Worm (Caenorhabditis elegans) whole organism, L3 larva: ENCODE data around the gene R09F10.5.

Source experiments
- aly-2 ChIP-seq: fragments of 150-350 bp; optimal IDR thresholded peaks from 2 replicates; lab custom pipeline; 2014; ENCODE audit warnings: missing biosample characterization, missing genetic modification characterization
- ama-1 ChIP-seq: fragments of 150-350 bp; optimal IDR thresholded peaks from 2 replicates; lab custom pipeline; 2018
- ceh-16 ChIP-seq: sonication (generic microtip); optimal IDR thresholded peaks from 2 replicates; lab custom pipeline; 2017; ENCODE audit warnings: missing biosample characterization, missing genetic modification characterization
- ceh-28 ChIP-seq: fragments of 150-350 bp; optimal IDR thresholded peaks from 2 replicates; lab custom pipeline; 2014; ENCODE audit warnings: missing biosample characterization, missing genetic modification reagents, missing genetic modification characterization
- ceh-82 ChIP-seq: fragments of 150-350 bp; optimal IDR thresholded peaks from 2 replicates; lab custom pipeline; 2014; ENCODE audit warnings: missing biosample characterization, missing genetic modification characterization
- ceh-9 ChIP-seq: sonication (generic microtip); optimal IDR thresholded peaks from 2 replicates; lab custom pipeline; 2018; ENCODE audit warnings: missing biosample characterization, missing genetic modification characterization
- daf-12 ChIP-seq: fragments of 150-350 bp; optimal IDR thresholded peaks from 2 replicates; lab custom pipeline; 2014; ENCODE audit warnings: missing biosample characterization, missing genetic modification reagents, missing genetic modification characterization
- egl-5 ChIP-seq: fragments of 150-350 bp; optimal IDR thresholded peaks from 2 replicates; lab custom pipeline; 2017; ENCODE audit warnings: missing biosample characterization, missing genetic modification reagents, missing genetic modification characterization, inconsistent platforms
- elt-1 ChIP-seq: fragments of 150-350 bp; optimal IDR thresholded peaks from 2 replicates; lab custom pipeline; 2014; ENCODE audit warnings: missing biosample characterization, missing genetic modification characterization
- elt-2 ChIP-seq: sonication (generic microtip); optimal IDR thresholded peaks from 2 replicates; lab custom pipeline; 2016; ENCODE audit warnings: missing genetic modification reagents, mild to moderate bottlenecking, missing genetic modification characterization, missing compliant biosample characterization
- fkh-10 ChIP-seq: sonication (generic microtip); optimal IDR thresholded peaks from 2 replicates; lab custom pipeline; 2017; ENCODE audit warnings: missing biosample characterization, missing genetic modification reagents, missing genetic modification characterization
- fkh-2 ChIP-seq: fragments of 150-350 bp; optimal IDR thresholded peaks from 2 replicates; lab custom pipeline; 2014; ENCODE audit warnings: missing biosample characterization, missing genetic modification reagents, missing genetic modification characterization
- fos-1 ChIP-seq: fragments of 150-350 bp; optimal IDR thresholded peaks from 2 replicates; lab custom pipeline; 2014; ENCODE audit warnings: missing biosample characterization, missing genetic modification characterization
- hmg-11 ChIP-seq: sonication (generic microtip); optimal IDR thresholded peaks from 2 replicates; lab custom pipeline; 2016; ENCODE audit warnings: missing genetic modification characterization, missing compliant biosample characterization
- jun-1 ChIP-seq: fragments of 150-350 bp; optimal IDR thresholded peaks from 2 replicates; lab custom pipeline; 2014; ENCODE audit warnings: missing biosample characterization, missing genetic modification reagents, missing genetic modification characterization
- lin-15B ChIP-seq: fragments of 150-350 bp; optimal IDR thresholded peaks from 2 replicates; lab custom pipeline; 2014; ENCODE audit warnings: missing biosample characterization, missing genetic modification characterization
- lin-39 ChIP-seq: fragments of 150-350 bp; optimal IDR thresholded peaks from 2 replicates; lab custom pipeline; 2018; ENCODE audit warnings: missing biosample characterization, missing genetic modification reagents, missing genetic modification characterization
- lsy-12 ChIP-seq: sonication (generic microtip); optimal IDR thresholded peaks from 2 replicates; lab custom pipeline; 2016; ENCODE audit warnings: mild to moderate bottlenecking, missing genetic modification characterization, missing compliant biosample characterization
- mml-1 ChIP-seq: fragments of 150-350 bp; sonication (generic microtip); optimal IDR thresholded peaks from 3 replicates; lab custom pipeline; 2014; ENCODE audit warnings: missing biosample characterization, missing genetic modification characterization
- nfya-1 ChIP-seq: sonication (generic microtip); optimal IDR thresholded peaks from 2 replicates; lab custom pipeline; 2017; ENCODE audit warnings: missing genetic modification characterization, mild to moderate bottlenecking, missing compliant biosample characterization, antibody characterized with exemption, moderate library complexity; ENCODE audit not compliant: insufficient read depth
- nhr-11 ChIP-seq: fragments of 150-350 bp; optimal IDR thresholded peaks from 2 replicates; lab custom pipeline; 2014; ENCODE audit warnings: missing biosample characterization, missing genetic modification characterization
- nhr-12 ChIP-seq: fragments of 150-350 bp; optimal IDR thresholded peaks from 2 replicates; lab custom pipeline; 2014; ENCODE audit warnings: missing biosample characterization, missing genetic modification characterization
- nhr-23 ChIP-seq: fragments of 150-350 bp; optimal IDR thresholded peaks from 2 replicates; lab custom pipeline; 2014; ENCODE audit warnings: missing biosample characterization, missing genetic modification reagents, missing genetic modification characterization
- nhr-237 ChIP-seq: fragments of 150-350 bp; optimal IDR thresholded peaks from 2 replicates; lab custom pipeline; 2014; ENCODE audit warnings: missing biosample characterization, missing genetic modification characterization
- nhr-25 ChIP-seq: sonication (generic microtip); optimal IDR thresholded peaks from 2 replicates; lab custom pipeline; 2017; ENCODE audit warnings: missing biosample characterization, missing genetic modification characterization
- nhr-43 ChIP-seq: sonication (generic microtip); optimal IDR thresholded peaks from 2 replicates; lab custom pipeline; 2016; ENCODE audit warnings: mild to moderate bottlenecking, missing genetic modification characterization, missing compliant biosample characterization; ENCODE audit not compliant: poor library complexity, severe bottlenecking
- nhr-67 ChIP-seq: fragments of 150-350 bp; optimal IDR thresholded peaks from 2 replicates; lab custom pipeline; 2014; ENCODE audit warnings: missing biosample characterization, missing genetic modification characterization
- nhr-77 ChIP-seq: fragments of 150-350 bp; optimal IDR thresholded peaks from 2 replicates; lab custom pipeline; 2014; ENCODE audit warnings: missing biosample characterization, missing genetic modification characterization
- pqm-1 ChIP-seq: fragments of 150-350 bp; optimal IDR thresholded peaks from 2 replicates; lab custom pipeline; 2017; ENCODE audit warnings: missing biosample characterization, missing genetic modification characterization, inconsistent platforms
- sea-2 ChIP-seq: fragments of 150-350 bp; sonication (generic microtip); optimal IDR thresholded peaks from 4 replicates; lab custom pipeline; 2014; ENCODE audit warnings: missing biosample characterization, missing genetic modification reagents, missing genetic modification characterization
- skn-1 ChIP-seq: fragments of 150-350 bp; optimal IDR thresholded peaks from 2 replicates; lab custom pipeline; 2014; ENCODE audit warnings: missing biosample characterization, missing genetic modification characterization
- snpc-4 ChIP-seq: fragments of 150-350 bp; optimal IDR thresholded peaks from 2 replicates; lab custom pipeline; 2014; ENCODE audit warnings: missing biosample characterization, missing genetic modification characterization
- tbx-2 ChIP-seq: sonication (generic microtip); optimal IDR thresholded peaks from 2 replicates; lab custom pipeline; 2016; ENCODE audit warnings: mild to moderate bottlenecking, missing genetic modification characterization, missing compliant biosample characterization
- unc-39 ChIP-seq: sonication (generic microtip); optimal IDR thresholded peaks from 4 replicates; lab custom pipeline; 2017; ENCODE audit warnings: missing biosample characterization, missing genetic modification characterization
- unc-62 ChIP-seq: fragments of 150-350 bp; sonication (generic microtip); optimal IDR thresholded peaks from 4 replicates; lab custom pipeline; 2014; ENCODE audit warnings: missing biosample characterization, missing genetic modification reagents, missing genetic modification characterization
- zag-1 ChIP-seq: fragments of 150-350 bp; optimal IDR thresholded peaks from 2 replicates; lab custom pipeline; 2014; ENCODE audit warnings: missing biosample characterization, missing genetic modification characterization
- ztf-4 ChIP-seq: fragments of 150-350 bp; optimal IDR thresholded peaks from 2 replicates; lab custom pipeline; 2014; ENCODE audit warnings: missing biosample characterization, missing genetic modification characterization

R09F10.5 gene

ce11 chrX:8311590-8311989 is 4.1 kb upstream of the R09F10.5 start:
- no peak for TF ChIP-seq nhr-12 (tag; lab: Kevin White, UChicago)
- TF ChIP-seq mml-1 (tag; lab: Kevin White, UChicago), result no peak
- TF ChIP-seq snpc-4 (tag; lab: Kevin White, UChicago), result no peak
- no peak for TF ChIP-seq sea-2 (GFP tag; lab: Kevin White, UChicago)
- TF ChIP-seq ceh-9, result no peak
- no peak for TF ChIP-seq lin-15B (tag; lab: Kevin White, UChicago)
- TF ChIP-seq egl-5 (tag; lab: Kevin White, UChicago), result no peak
- TF ChIP-seq jun-1 (tag; lab: Kevin White, UChicago), result no peak
- TF ChIP-seq nhr-23, result no peak
- no peak for TF ChIP-seq skn-1 (tag; lab: Kevin White, UChicago)
- TF ChIP-seq nhr-67 (tag; lab: Kevin White, UChicago), result no peak
- no peak for TF ChIP-seq ceh-82 (tag; lab: Kevin White, UChicago)
- TF ChIP-seq nhr-77, result no peak
- no peak for TF ChIP-seq elt-2 (tag; lab: Kevin White, UChicago)
- no peak for TF ChIP-seq ama-1 (lab: Kevin White, UChicago)
- no peak for TF ChIP-seq nhr-11 (tag; lab: Kevin White, UChicago)
- TF ChIP-seq elt-1, result no peak
- no peak for TF ChIP-seq ztf-4 (tag; lab: Kevin White, UChicago)
- no peak for TF ChIP-seq aly-2 (tag; lab: Kevin White, UChicago)

- TF ChIP-seq fkh-10 (GFP tag; lab: Kevin White, UChicago) (no peak), fos-1 (no peak), lsy-12 (tag; lab: Kevin White, UChicago) (no peak), lin-39 (tag; lab: Kevin White, UChicago) (no peak), zag-1 (tag; lab: Kevin White, UChicago) (no peak), nhr-77 (no peak), tbx-2 (no peak), ceh-28 (tag; lab: Kevin White, UChicago) (no peak), mml-1 (tag; lab: Kevin White, UChicago) (no peak), pqm-1 (tag; lab: Kevin White, UChicago) (no peak), unc-62 (GFP tag; lab: Kevin White, UChicago) (no peak), nhr-237 (tag; lab: Kevin White, UChicago) (no peak), aly-2 (tag; lab: Kevin White, UChicago) (no peak), nfya-1 (tag; lab: Kevin White, UChicago) (no peak), nhr-12 (tag; lab: Kevin White, UChicago) (no peak), daf-12 (tag; lab: Kevin White, UChicago) (no peak), elt-1 (no peak), nhr-11 (tag; lab: Kevin White, UChicago) (no peak), fkh-2 (tag; lab: Kevin White, UChicago) (no peak), ceh-9 (no peak)
These were observed 3.2 kb upstream of the R09F10.5 start for ce11 chrX:8310747-8311146.

ce11 chrX:8308491-8308890 is 991 bp upstream of the R09F10.5 start:
- no peak for TF ChIP-seq pqm-1 (tag; lab: Kevin White, UChicago)
- TF ChIP-seq fkh-10 (GFP tag; lab: Kevin White, UChicago), result peak; percentile 22

ce11 chrX:8302803-8303202 is 4.7 kb downstream of the R09F10.5 start:
- TF ChIP-seq nhr-25, result peak; percentile 54
- TF ChIP-seq aly-2 (tag; lab: Kevin White, UChicago), result no peak
- no peak for TF ChIP-seq nhr-43 (tag; lab: Kevin White, UChicago)

ce11 chrX:8302299-8302698 is 5.2 kb downstream of the R09F10.5 start, which contains the start of gene inx-5:
inx-5 (minus strand) TSS chrX:8302399.
- no peak for TF ChIP-seq ceh-28 (tag; lab: Kevin White, UChicago)
- no peak for TF ChIP-seq unc-62 (GFP tag; lab: Kevin White, UChicago)
- TF ChIP-seq skn-1 (tag; lab: Kevin White, UChicago), result no peak
- TF ChIP-seq fkh-2 (tag; lab: Kevin White, UChicago), result no peak
- no peak for TF ChIP-seq zag-1 (tag; lab: Kevin White, UChicago)
- TF ChIP-seq ceh-16 (tag; lab: Kevin White, UChicago), result no peak
- TF ChIP-seq nhr-25, result no peak
- TF ChIP-seq hmg-11 (tag; lab: Kevin White, UChicago), result no peak
- TF ChIP-seq elt-1, result no peak
- no peak for TF ChIP-seq unc-39 (tag; lab: Kevin White, UChicago)
- no peak for TF ChIP-seq tbx-2
- TF ChIP-seq egl-5 (tag; lab: Kevin White, UChicago), result no peak
- TF ChIP-seq, all 47 proteins: peak for 0
